Worm (Caenorhabditis elegans) whole organism, mixed stage, embryonic: ENCODE results near the gene rab-33.

Source experiments
- lsy-2 ChIP-seq: fragments of 150-350 bp; optimal IDR thresholded peaks from 2 replicates; lab custom pipeline; 2014; ENCODE audit warnings: missing biosample characterization, missing genetic modification characterization
- nhr-12 ChIP-seq: fragments of 150-350 bp; optimal IDR thresholded peaks from 2 replicates; lab custom pipeline; 2014; ENCODE audit warnings: missing biosample characterization, missing genetic modification characterization
- nhr-76 ChIP-seq: sonication (generic microtip); optimal IDR thresholded peaks from 2 replicates; lab custom pipeline; 2017; ENCODE audit warnings: missing biosample characterization, missing genetic modification characterization

DNA sequence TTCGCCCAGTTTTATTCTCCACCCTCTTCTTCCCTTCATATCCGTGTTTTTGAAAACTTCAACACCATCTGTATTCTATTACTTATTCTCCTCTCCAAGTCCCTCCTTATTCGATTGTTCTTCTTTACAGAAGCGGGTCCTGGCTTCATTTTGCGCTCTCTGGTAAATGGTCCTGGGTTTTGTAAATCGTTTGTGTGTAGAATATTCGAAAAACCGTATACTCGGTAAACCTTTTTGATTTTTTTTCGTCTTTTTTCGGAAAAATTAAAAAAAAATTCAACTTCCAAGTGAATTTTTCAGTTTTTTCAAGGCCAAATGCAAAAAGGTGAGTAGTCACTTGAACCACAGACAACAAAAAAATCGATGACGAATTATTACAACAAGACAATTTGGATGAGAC, 28.7 kb downstream of the rab-33 start, which contains the start of gene D2045.9:
- TF ChIP-seq lsy-2 (tag; lab: Kevin White, UChicago) (no peak), nhr-12 (no peak), nhr-76 (tag; lab: Kevin White, UChicago) (no peak)
